Fruit fly (Drosophila melanogaster) whole organism, embryonic: Measurements from ENCODE around the gene CG1943.

Source experiments
- Adf1 ChIP-seq: fragments of 200-800 bp; sonication (Bioruptor generic); IDR thresholded peaks from 2 replicates; pipeline ENCODE4 v1.3.6; 2022; ENCODE audit warnings: missing biosample characterization, missing genetic modification characterization
- Atf6 ChIP-seq: fragments of 200-800 bp; sonication (Bioruptor generic); IDR thresholded peaks from 2 replicates; pipeline ENCODE4 v1.3.6; 2022; ENCODE audit warnings: missing biosample characterization, missing genetic modification characterization
- Awh ChIP-seq: fragments of 200-800 bp; sonication (Bioruptor generic); IDR thresholded peaks from 2 replicates; pipeline ENCODE4, ENCODE4 v1.3.6; 2022; ENCODE audit warnings: missing biosample characterization, missing genetic modification characterization
- Bdp1 ChIP-seq: fragments of 200-800 bp; sonication (Bioruptor generic); optimal IDR thresholded peaks from 3 replicates; lab custom pipeline; 2016; ENCODE audit warnings: missing biosample characterization, missing genetic modification characterization
- CG10321 ChIP-seq: fragments of 200-800 bp; sonication (Bioruptor generic); IDR thresholded peaks from 2 replicates; pipeline ENCODE4 v1.3.6; 2022; ENCODE audit warnings: missing biosample characterization, missing genetic modification characterization
- CG10366 ChIP-seq: fragments of 200-800 bp; sonication (Bioruptor generic); IDR thresholded peaks from 2 replicates; pipeline ENCODE4 v1.3.6; 2022; ENCODE audit warnings: missing biosample characterization, missing genetic modification characterization
- CG10979 ChIP-seq: fragments of 200-800 bp; sonication (Bioruptor generic); optimal IDR thresholded peaks from 2 replicates; lab custom pipeline; 2018; ENCODE audit warnings: missing biosample characterization, mild to moderate bottlenecking, missing genetic modification characterization, moderate library complexity
- CG13287 ChIP-seq: fragments of 200-800 bp; sonication (Bioruptor generic); IDR thresholded peaks from 2 replicates; pipeline ENCODE4 v1.3.6; 2022; ENCODE audit warnings: missing biosample characterization, missing genetic modification characterization; ENCODE audit not compliant: partially characterized antibody
- CG13624 ChIP-seq: fragments of 200-800 bp; sonication (Bioruptor generic); optimal IDR thresholded peaks from 2 replicates; lab custom pipeline; 2016; ENCODE audit warnings: missing biosample characterization, missing genetic modification characterization
- CG14667 ChIP-seq: fragments of 200-800 bp; sonication (Bioruptor generic); IDR thresholded peaks from 2 replicates; pipeline ENCODE4 v1.3.6; 2022; ENCODE audit warnings: missing biosample characterization, missing genetic modification characterization
- CG15696 ChIP-seq: fragments of 200-800 bp; sonication (Bioruptor generic); optimal IDR thresholded peaks from 2 replicates; lab custom pipeline; 2019; ENCODE audit warnings: missing biosample characterization, mild to moderate bottlenecking, missing genetic modification characterization, moderate library complexity
- CG1647 ChIP-seq: fragments of 200-800 bp; sonication (Bioruptor generic); optimal IDR thresholded peaks from 3 replicates; lab custom pipeline; 2016; ENCODE audit warnings: missing biosample characterization, missing genetic modification characterization
- CG16863 ChIP-seq: fragments of 200-800 bp; sonication (Bioruptor generic); optimal IDR thresholded peaks from 3 replicates; lab custom pipeline; 2016; ENCODE audit warnings: missing biosample characterization, missing genetic modification characterization
- CG17568 ChIP-seq: fragments of 200-800 bp; sonication (Bioruptor generic); optimal IDR thresholded peaks from 2 replicates; lab custom pipeline; 2018; ENCODE audit warnings: missing biosample characterization, mild to moderate bottlenecking, missing genetic modification characterization, moderate library complexity
- CG6272 ChIP-seq: fragments of 200-800 bp; sonication (Bioruptor generic); IDR thresholded peaks from 2 replicates; pipeline ENCODE4 v1.3.6; 2022; ENCODE audit warnings: missing biosample characterization, missing genetic modification characterization
- CG6791 ChIP-seq: fragments of 200-800 bp; sonication (Bioruptor generic); IDR thresholded peaks from 3 replicates; pipeline ENCODE4 v1.3.6; 2022; ENCODE audit warnings: missing biosample characterization, missing genetic modification characterization; ENCODE audit not compliant: partially characterized antibody
- CG7271 ChIP-seq: fragments of 200-800 bp; sonication (Bioruptor generic); optimal IDR thresholded peaks from 2 replicates; lab custom pipeline; 2018; ENCODE audit warnings: missing biosample characterization, mild to moderate bottlenecking, missing genetic modification characterization, moderate library complexity
- CG7928 ChIP-seq: fragments of 200-800 bp; sonication (Bioruptor generic); optimal IDR thresholded peaks from 2 replicates; lab custom pipeline; 2017; ENCODE audit warnings: missing biosample characterization, mild to moderate bottlenecking, missing genetic modification characterization
- CG7987 ChIP-seq: fragments of 200-800 bp; sonication (Bioruptor generic); optimal IDR thresholded peaks from 2 replicates; lab custom pipeline; 2018; ENCODE audit warnings: missing biosample characterization, mild to moderate bottlenecking, missing genetic modification characterization, moderate library complexity
- CG9609 ChIP-seq: fragments of 200-800 bp; sonication (Bioruptor generic); optimal IDR thresholded peaks from 3 replicates; lab custom pipeline; 2016; ENCODE audit warnings: missing biosample characterization, missing genetic modification characterization
- CG9817 ChIP-seq: fragments of 200-800 bp; sonication (Bioruptor generic); optimal IDR thresholded peaks from 2 replicates; lab custom pipeline; 2018; ENCODE audit warnings: missing biosample characterization, mild to moderate bottlenecking, missing genetic modification characterization, moderate library complexity
- D19A ChIP-seq: fragments of 200-800 bp; optimal IDR thresholded peaks from 3 replicates; lab custom pipeline; 2019; ENCODE audit warnings: missing biosample characterization, mild to moderate bottlenecking, missing genetic modification characterization, moderate library complexity
- Dfd ChIP-seq, 2 experiments: fragments of >200 bp; optimal IDR thresholded peaks; 2 replicates each; lab custom pipeline; 2017; ENCODE audit warnings: missing biosample characterization in 2 of 2, missing genetic modification characterization in 2 of 2
- Dip2 ChIP-seq: fragments of 200-800 bp; sonication (Bioruptor generic); IDR thresholded peaks from 2 replicates; pipeline ENCODE4 v1.3.6; 2022; ENCODE audit warnings: missing biosample characterization, missing genetic modification characterization
- MESR4 ChIP-seq: fragments of 200-800 bp; sonication (Bioruptor generic); optimal IDR thresholded peaks from 2 replicates; lab custom pipeline; 2018; ENCODE audit warnings: missing biosample characterization, mild to moderate bottlenecking, missing genetic modification characterization, moderate library complexity
- Mes4 ChIP-seq: fragments of 200-800 bp; sonication (Bioruptor generic); optimal IDR thresholded peaks from 2 replicates; lab custom pipeline; 2016; ENCODE audit warnings: missing biosample characterization, missing genetic modification characterization
- NfI ChIP-seq: fragments of 200-800 bp; sonication (Bioruptor generic); optimal IDR thresholded peaks from 3 replicates; lab custom pipeline; 2018; ENCODE audit warnings: missing biosample characterization, mild to moderate bottlenecking, missing genetic modification characterization, moderate library complexity
- Ptx1 ChIP-seq: fragments of 200-800 bp; sonication (Bioruptor generic); IDR thresholded peaks from 2 replicates; pipeline ENCODE4 v1.3.6; 2022; ENCODE audit warnings: missing biosample characterization, missing genetic modification characterization
- Rx ChIP-seq: fragments of 200-800 bp; sonication (Bioruptor generic); IDR thresholded peaks from 2 replicates; pipeline ENCODE4 v1.3.6; 2022; ENCODE audit warnings: missing biosample characterization, missing genetic modification characterization
- Sox100B ChIP-seq: fragments of 200-800 bp; sonication (Bioruptor generic); optimal IDR thresholded peaks from 3 replicates; lab custom pipeline; 2018; ENCODE audit warnings: missing biosample characterization, mild to moderate bottlenecking, missing genetic modification characterization
- Trl ChIP-seq, 3 experiments: fragments of >200 bp in 2 of 3; fragments of 200-800 bp in 1 of 3; sonication (Bioruptor generic) in 1 of 3; optimal IDR thresholded peaks; 2 replicates in 1 of 3; 3 replicates in 2 of 3; lab custom pipeline; 2016 to 2017; ENCODE audit warnings: missing biosample characterization in 1 of 3, missing genetic modification characterization in 1 of 3
- ab ChIP-seq: fragments of 200-800 bp; sonication (Bioruptor generic); optimal IDR thresholded peaks from 2 replicates; lab custom pipeline; 2016; ENCODE audit warnings: missing biosample characterization, missing genetic modification characterization
- ac ChIP-seq: fragments of 200-800 bp; sonication (Bioruptor generic); optimal IDR thresholded peaks from 3 replicates; lab custom pipeline; 2017; ENCODE audit warnings: missing biosample characterization, mild to moderate bottlenecking, missing genetic modification characterization
- al ChIP-seq: fragments of 200-800 bp; sonication (Bioruptor generic); IDR thresholded peaks from 2 replicates; pipeline ENCODE4 v1.3.6; 2022; ENCODE audit warnings: missing biosample characterization, missing genetic modification characterization
- bowl ChIP-seq: fragments of 200-800 bp; sonication (Bioruptor generic); IDR thresholded peaks from 2 replicates; pipeline ENCODE4 v1.3.6; 2022; ENCODE audit warnings: missing biosample characterization, missing genetic modification characterization
- da ChIP-seq: fragments of 200-800 bp; sonication (Bioruptor generic); optimal IDR thresholded peaks from 2 replicates; lab custom pipeline; 2016; ENCODE audit warnings: missing biosample characterization, missing genetic modification characterization
- dm ChIP-seq: fragments of 200-800 bp; sonication (Bioruptor generic); optimal IDR thresholded peaks from 3 replicates; lab custom pipeline; 2016; ENCODE audit warnings: missing biosample characterization, missing genetic modification characterization
- eve ChIP-seq, 2 experiments: fragments of >200 bp; optimal IDR thresholded peaks; 2 replicates each; lab custom pipeline; 2017; ENCODE audit warnings: missing biosample characterization in 2 of 2, missing genetic modification characterization in 2 of 2
- gcm2 ChIP-seq: fragments of 200-800 bp; sonication (Bioruptor generic); optimal IDR thresholded peaks from 2 replicates; lab custom pipeline; 2016; ENCODE audit warnings: missing biosample characterization, missing genetic modification characterization
- hb ChIP-seq: fragments of 200-800 bp; sonication (Bioruptor generic); IDR thresholded peaks from 3 replicates; pipeline ENCODE4 v1.3.6; 2022; ENCODE audit warnings: missing biosample characterization, missing genetic modification characterization; ENCODE audit not compliant: partially characterized antibody
- luna ChIP-seq: fragments of 200-800 bp; sonication (Bioruptor generic); optimal IDR thresholded peaks from 2 replicates; lab custom pipeline; 2016; ENCODE audit warnings: missing biosample characterization, missing genetic modification characterization
- nom ChIP-seq: fragments of 200-800 bp; sonication (Bioruptor generic); optimal IDR thresholded peaks from 2 replicates; lab custom pipeline; 2017; ENCODE audit warnings: missing biosample characterization, missing genetic modification characterization, mild to moderate bottlenecking, moderate library complexity, missing genetic modification reagents
- otp ChIP-seq: fragments of 200-800 bp; sonication (Bioruptor generic); IDR thresholded peaks from 3 replicates; pipeline ENCODE4, ENCODE4 v1.3.6; 2022; ENCODE audit warnings: missing biosample characterization, missing genetic modification characterization
- pnt ChIP-seq: fragments of 200-800 bp; sonication (Bioruptor generic); optimal IDR thresholded peaks from 3 replicates; lab custom pipeline; 2016; ENCODE audit warnings: missing biosample characterization, missing genetic modification characterization
- slp2 ChIP-seq: fragments of 200-800 bp; sonication (Bioruptor generic); optimal IDR thresholded peaks from 2 replicates; lab custom pipeline; 2016; ENCODE audit warnings: missing biosample characterization, missing genetic modification characterization
- so ChIP-seq: fragments of 200-800 bp; sonication (Bioruptor generic); IDR thresholded peaks from 3 replicates; pipeline ENCODE4 v1.3.6; 2022; ENCODE audit warnings: missing biosample characterization, missing genetic modification characterization
- tap ChIP-seq: fragments of 200-800 bp; optimal IDR thresholded peaks from 3 replicates; lab custom pipeline; 2019; ENCODE audit warnings: missing biosample characterization, mild to moderate bottlenecking, missing genetic modification characterization, moderate library complexity
- tio ChIP-seq: fragments of 200-800 bp; sonication (Bioruptor generic); optimal IDR thresholded peaks from 2 replicates; lab custom pipeline; 2017; ENCODE audit warnings: missing biosample characterization, missing genetic modification characterization, inconsistent platforms
- usp ChIP-seq: fragments of >200 bp; optimal IDR thresholded peaks from 2 replicates; lab custom pipeline; 2017; ENCODE audit warnings: missing biosample characterization, missing genetic modification characterization
- vfl ChIP-seq: fragments of 200-800 bp; sonication (Bioruptor generic); optimal IDR thresholded peaks from 2 replicates; lab custom pipeline; 2016; ENCODE audit warnings: missing biosample characterization, missing genetic modification characterization
- wor ChIP-seq: fragments of 200-800 bp; sonication (Bioruptor generic); IDR thresholded peaks from 2 replicates; pipeline ENCODE4 v1.3.6; 2022; ENCODE audit warnings: missing biosample characterization, missing genetic modification characterization
- zf30C ChIP-seq: fragments of 200-800 bp; sonication (Bioruptor generic); optimal IDR thresholded peaks from 3 replicates; lab custom pipeline; 2018; ENCODE audit warnings: missing biosample characterization, mild to moderate bottlenecking, missing genetic modification characterization

Gene CG1943

dm6 chr3R:7075712-7076183 is 1.1 kb downstream of the CG1943 start (continued):
- TF ChIP-seq NfI (GFP tag; lab: Kevin White, UChicago) (peak; percentile 89), luna (GFP tag; lab: Kevin White, UChicago) (peak; percentile 74), zf30C (GFP tag; lab: Kevin White, UChicago) (peak; percentile 94), slp2 (GFP tag; lab: Kevin White, UChicago) (peak; percentile 91), ab (GFP tag; lab: Kevin White, UChicago) (peak; percentile 71), gcm2 (GFP tag; lab: Kevin White, UChicago) (peak; percentile 79), nom (GFP tag; lab: Kevin White, UChicago) (peak; percentile 83), CG14667 (GFP tag; lab: Robert Waterston, UW) (no peak), CG7928 (GFP tag; lab: Kevin White, UChicago) (peak; percentile 65), Sox100B (GFP tag; lab: Kevin White, UChicago) (peak; percentile 89), wor (GFP tag; lab: Robert Waterston, UW) (no peak), CG9817 (tag; lab: Kevin White, UChicago) (peak; percentile 78), usp (GFP tag; lab: Kevin White, UChicago) (no peak), tio (GFP tag; lab: Kevin White, UChicago) (peak; percentile 85), CG17568 (GFP tag; lab: Kevin White, UChicago) (peak; percentile 80), Dfd (GFP tag; optimal IDR thresholded peaks at IDR 0.05; lab: Kevin White, UChicago) (no peak), CG6272 (peak; percentile 73), pnt (peak; percentile 73), al (GFP tag; lab: Robert Waterston, UW) (no peak), Rx (GFP tag; lab: Robert Waterston, UW) (no peak), tap (tag; lab: Kevin White, UChicago) (peak; percentile 90), dm (GFP tag; lab: Kevin White, UChicago) (peak; percentile 82), so (GFP tag; lab: Robert Waterston, UW) (no peak), CG10366 (no peak), CG13287 (GFP tag; lab: Robert Waterston, UW) (no peak), D19A (peak; percentile 88), ac (GFP tag; lab: Kevin White, UChicago) (peak; percentile 25), CG16863 (GFP tag; lab: Kevin White, UChicago) (peak; percentile 87), Trl (optimal IDR thresholded peaks at IDR 0.05; lab: Kevin White, UChicago) (peak in 1 of 2 experiments; percentile 4), Trl (GFP tag; optimal IDR thresholded peaks at IDR 0.05; lab: Kevin White, UChicago) (peak; percentile 88), Bdp1 (GFP tag; lab: Kevin White, UChicago) (peak; percentile 79), CG6791 (GFP tag; lab: Robert Waterston, UW) (no peak), hb (GFP tag; lab: Robert Waterston, UW) (no peak), CG1647 (GFP tag; lab: Kevin White, UChicago) (peak; percentile 86), vfl (GFP tag; lab: Kevin White, UChicago) (peak; percentile 76), Mes4 (GFP tag; lab: Kevin White, UChicago) (peak; percentile 86), CG10979 (tag; lab: Kevin White, UChicago) (peak; percentile 92), CG9609 (GFP tag; lab: Kevin White, UChicago) (peak; percentile 92), CG7271 (tag; lab: Kevin White, UChicago) (peak; percentile 66), Awh (GFP tag; lab: Robert Waterston, UW) (no peak), CG7987 (GFP tag; lab: Kevin White, UChicago) (peak; percentile 77), Adf1 (GFP tag; lab: Robert Waterston, UW) (no peak), CG10321 (GFP tag; lab: Robert Waterston, UW) (no peak), CG15696 (peak; percentile 82), Ptx1 (GFP tag; lab: Robert Waterston, UW) (no peak), otp (no peak), eve (GFP tag; optimal IDR thresholded peaks at IDR 0.05; lab: Kevin White, UChicago) (no peak), Atf6 (GFP tag; lab: Robert Waterston, UW) (no peak), bowl (GFP tag; lab: Robert Waterston, UW) (no peak), da (peak; percentile 76), CG13624 (GFP tag; lab: Kevin White, UChicago) (peak; percentile 90), MESR4 (GFP tag; lab: Kevin White, UChicago) (peak; percentile 0), Dip2 (GFP tag; lab: Robert Waterston, UW) (no peak)
